Worm (Caenorhabditis elegans): Measurements from ENCODE around the gene timp-1.

Gene timp-1

ce11 chrV:8251075-8251474 is 44.0 kb downstream of the timp-1 start:
- no peak for TF ChIP-seq tra-4 (tag; optimal IDR thresholded peaks at IDR 0.05)
- TF ChIP-seq ceh-13 (GFP tag; optimal IDR thresholded peaks at IDR 0.05) = no peak
- no peak for TF ChIP-seq ets-7 (tag; optimal IDR thresholded peaks at IDR 0.05)
- no peak for TF ChIP-seq ceh-36 (tag; optimal IDR thresholded peaks at IDR 0.05)
- TF ChIP-seq F13C5.2 (tag; optimal IDR thresholded peaks at IDR 0.05) = no peak
- no peak for TF ChIP-seq hmg-4 (GFP tag; optimal IDR thresholded peaks at IDR 0.05)
- no peak for TF ChIP-seq B0310.2 (tag; optimal IDR thresholded peaks at IDR 0.05)
- no peak for TF ChIP-seq sea-1 (GFP tag; conservative IDR thresholded peaks at IDR 0.05)
- TF ChIP-seq ama-1 (optimal IDR thresholded peaks at IDR 0.05) = no peak
- no peak for TF ChIP-seq pes-1 (GFP tag; IDR thresholded peaks at IDR 0.05)
- no peak for TF ChIP-seq tbx-37 (GFP tag; conservative IDR thresholded peaks at IDR 0.05)
- TF ChIP-seq aly-1 (tag; optimal IDR thresholded peaks at IDR 0.05) = no peak
- TF ChIP-seq flt-1 (GFP tag; IDR thresholded peaks at IDR 0.05) = no peak
- TF ChIP-seq tbx-11 (GFP tag; IDR thresholded peaks at IDR 0.05) = no peak

- TF ChIP-seq tbx-37 (GFP tag; conservative IDR thresholded peaks at IDR 0.05) (no peak), hnd-1 (tag; optimal IDR thresholded peaks at IDR 0.05) (no peak), F13C5.2 (tag; optimal IDR thresholded peaks at IDR 0.05) (no peak), ceh-36 (tag; optimal IDR thresholded peaks at IDR 0.05) (no peak), sea-1 (GFP tag; conservative IDR thresholded peaks at IDR 0.05) (no peak), pes-1 (GFP tag; IDR thresholded peaks at IDR 0.05) (no peak), flt-1 (GFP tag; IDR thresholded peaks at IDR 0.05) (no peak), ceh-13 (GFP tag; optimal IDR thresholded peaks at IDR 0.05) (no peak), tbx-11 (GFP tag; IDR thresholded peaks at IDR 0.05) (no peak), hmg-4 (GFP tag; optimal IDR thresholded peaks at IDR 0.05) (no peak)
Measured at ce11 chrV:8252532-8252931, 45.5 kb downstream of the timp-1 start.

ce11 chrV:8253946-8254345 is 46.9 kb downstream of the timp-1 start:
- TF ChIP-seq tra-4 (tag; optimal IDR thresholded peaks at IDR 0.05) (no peak), flt-1 (GFP tag; IDR thresholded peaks at IDR 0.05) (no peak), scrt-1 (GFP tag; IDR thresholded peaks at IDR 0.05) (no peak), B0310.2 (tag; optimal IDR thresholded peaks at IDR 0.05) (no peak), pes-1 (GFP tag; IDR thresholded peaks at IDR 0.05) (no peak), ceh-36 (tag; optimal IDR thresholded peaks at IDR 0.05) (no peak), tbx-37 (GFP tag; conservative IDR thresholded peaks at IDR 0.05) (no peak), tbx-11 (GFP tag; IDR thresholded peaks at IDR 0.05) (no peak), F13C5.2 (tag; optimal IDR thresholded peaks at IDR 0.05) (no peak), ama-1 (optimal IDR thresholded peaks at IDR 0.05) (no peak), hmg-4 (GFP tag; optimal IDR thresholded peaks at IDR 0.05) (no peak), hmbx-1 (tag; optimal IDR thresholded peaks at IDR 0.05) (no peak), hnd-1 (tag; optimal IDR thresholded peaks at IDR 0.05) (no peak), ceh-13 (GFP tag; optimal IDR thresholded peaks at IDR 0.05) (no peak), ets-7 (tag; optimal IDR thresholded peaks at IDR 0.05) (no peak), aly-1 (tag; optimal IDR thresholded peaks at IDR 0.05) (no peak), sea-1 (GFP tag; conservative IDR thresholded peaks at IDR 0.05) (no peak)

- no peak for TF ChIP-seq tbx-37 (GFP tag; conservative IDR thresholded peaks at IDR 0.05)
- no peak for TF ChIP-seq ets-7 (tag; optimal IDR thresholded peaks at IDR 0.05)
- TF ChIP-seq scrt-1 (GFP tag; IDR thresholded peaks at IDR 0.05) = no peak
- no peak for TF ChIP-seq ama-1 (optimal IDR thresholded peaks at IDR 0.05)
- TF ChIP-seq flt-1 (GFP tag; IDR thresholded peaks at IDR 0.05) = no peak
- TF ChIP-seq hmbx-1 (tag; optimal IDR thresholded peaks at IDR 0.05) = no peak
- TF ChIP-seq aly-1 (tag; optimal IDR thresholded peaks at IDR 0.05) = no peak
- no peak for TF ChIP-seq pes-1 (GFP tag; IDR thresholded peaks at IDR 0.05)
- no peak for TF ChIP-seq ceh-36 (tag; optimal IDR thresholded peaks at IDR 0.05)
- TF ChIP-seq hnd-1 (tag; optimal IDR thresholded peaks at IDR 0.05) = no peak
- TF ChIP-seq tbx-11 (GFP tag; IDR thresholded peaks at IDR 0.05) = no peak
- no peak for TF ChIP-seq hmg-4 (GFP tag; optimal IDR thresholded peaks at IDR 0.05)
- no peak for TF ChIP-seq sea-1 (GFP tag; conservative IDR thresholded peaks at IDR 0.05)
- TF ChIP-seq B0310.2 (tag; optimal IDR thresholded peaks at IDR 0.05) = no peak
- no peak for TF ChIP-seq F13C5.2 (tag; optimal IDR thresholded peaks at IDR 0.05)
- no peak for TF ChIP-seq tra-4 (tag; optimal IDR thresholded peaks at IDR 0.05)
Measured at ce11 chrV:8254973-8255372, 47.9 kb downstream of the timp-1 start.
